Worm (Caenorhabditis elegans) whole organism, late embryonic: ENCODE measurements around the gene haf-1.

ENCODE experiments used
- C08G9.2 ChIP-seq: sonication (generic microtip); optimal IDR thresholded peaks from 2 replicates; lab custom pipeline; 2016; ENCODE audit warnings: mild to moderate bottlenecking, missing genetic modification characterization, moderate library complexity, missing compliant biosample characterization
- C38D4.7 ChIP-seq: fragments of 200-800 bp; sonication (Bioruptor generic); optimal IDR thresholded peaks from 2 replicates; lab custom pipeline; 2018; ENCODE audit warnings: mild to moderate bottlenecking, missing genetic modification characterization, moderate library complexity, missing compliant biosample characterization
- F13H6.1 ChIP-seq: sonication (generic microtip); optimal IDR thresholded peaks from 2 replicates; lab custom pipeline; 2016; ENCODE audit warnings: missing genetic modification characterization, missing compliant biosample characterization
- T23F11.4 ChIP-seq: fragments of 200-800 bp; sonication (Bioruptor generic); optimal IDR thresholded peaks from 2 replicates; lab custom pipeline; 2018; ENCODE audit warnings: mild to moderate bottlenecking, missing genetic modification characterization, missing compliant biosample characterization
- ceh-14 ChIP-seq: sonication (generic microtip); optimal IDR thresholded peaks from 2 replicates; lab custom pipeline; 2016; ENCODE audit warnings: missing genotype, missing genetic modification characterization, missing compliant biosample characterization
- ceh-18 ChIP-seq: sonication (generic microtip); optimal IDR thresholded peaks from 2 replicates; lab custom pipeline; 2016; ENCODE audit warnings: missing genetic modification characterization, missing compliant biosample characterization
- ceh-19 ChIP-seq: fragments of 200-800 bp; sonication (Bioruptor generic); optimal IDR thresholded peaks from 2 replicates; lab custom pipeline; 2018; ENCODE audit warnings: mild to moderate bottlenecking, missing genetic modification characterization, missing compliant biosample characterization
- ceh-2 ChIP-seq: sonication (generic microtip); optimal IDR thresholded peaks from 2 replicates; lab custom pipeline; 2016; ENCODE audit warnings: missing genotype, missing genetic modification characterization, missing compliant biosample characterization
- ceh-24 ChIP-seq: sonication (generic microtip); optimal IDR thresholded peaks from 2 replicates; lab custom pipeline; 2016; ENCODE audit warnings: mild to moderate bottlenecking, missing genetic modification characterization, missing compliant biosample characterization
- ceh-34 ChIP-seq: sonication (generic microtip); optimal IDR thresholded peaks from 2 replicates; lab custom pipeline; 2016; ENCODE audit warnings: mild to moderate bottlenecking, missing genetic modification characterization, missing compliant biosample characterization
- ceh-45 ChIP-seq: fragments of 200-800 bp; sonication (Bioruptor generic); IDR thresholded peaks from 2 replicates; pipeline ENCODE4 v1.3.6; 2022; ENCODE audit warnings: missing genetic modification reagents, missing genetic modification characterization, missing compliant biosample characterization
- ceh-6 ChIP-seq: fragments of 200-800 bp; sonication (Bioruptor generic); optimal IDR thresholded peaks from 2 replicates; lab custom pipeline; 2018; ENCODE audit warnings: mild to moderate bottlenecking, missing genetic modification characterization, missing compliant biosample characterization
- ceh-9 ChIP-seq: sonication (generic microtip); optimal IDR thresholded peaks from 2 replicates; lab custom pipeline; 2016; ENCODE audit warnings: mild to moderate bottlenecking, missing genetic modification characterization, inconsistent platforms, missing compliant biosample characterization
- che-1 ChIP-seq: sonication (generic microtip); optimal IDR thresholded peaks from 2 replicates; lab custom pipeline; 2016; ENCODE audit warnings: mild to moderate bottlenecking, missing genetic modification characterization, missing compliant biosample characterization
- dmd-4 ChIP-seq: sonication (generic microtip); optimal IDR thresholded peaks from 2 replicates; lab custom pipeline; 2016; ENCODE audit warnings: borderline replicate concordance, missing genetic modification characterization, missing compliant biosample characterization
- dve-1 ChIP-seq: sonication (generic microtip); optimal IDR thresholded peaks from 2 replicates; lab custom pipeline; 2017; ENCODE audit warnings: antibody characterized with exemption, mild to moderate bottlenecking, missing genetic modification characterization, missing compliant biosample characterization
- elt-4 ChIP-seq: sonication (generic microtip); optimal IDR thresholded peaks from 2 replicates; lab custom pipeline; 2016; ENCODE audit warnings: missing genetic modification characterization, missing compliant biosample characterization
- fax-1 ChIP-seq: sonication (generic microtip); optimal IDR thresholded peaks from 2 replicates; lab custom pipeline; 2016; ENCODE audit warnings: missing genotype, missing genetic modification characterization, missing compliant biosample characterization
- gmeb-2 ChIP-seq: sonication (generic microtip); optimal IDR thresholded peaks from 2 replicates; lab custom pipeline; 2016; ENCODE audit warnings: missing genetic modification characterization, inconsistent platforms, missing compliant biosample characterization
- hlh-13 ChIP-seq: fragments of 200-800 bp; sonication (Bioruptor generic); optimal IDR thresholded peaks from 2 replicates; lab custom pipeline; 2018; ENCODE audit warnings: mild to moderate bottlenecking, missing genetic modification characterization, missing compliant biosample characterization
- hlh-30 ChIP-seq: sonication (generic microtip); optimal IDR thresholded peaks from 2 replicates; lab custom pipeline; 2017; ENCODE audit warnings: antibody characterized with exemption, missing genetic modification characterization, missing compliant biosample characterization; ENCODE audit not compliant: insufficient read depth
- hlh-6 ChIP-seq: sonication (generic microtip); optimal IDR thresholded peaks from 2 replicates; lab custom pipeline; 2016; ENCODE audit warnings: missing genotype, missing genetic modification characterization, missing compliant biosample characterization
- lin-11 ChIP-seq: fragments of 200-800 bp; sonication (Bioruptor generic); optimal IDR thresholded peaks from 2 replicates; lab custom pipeline; 2018; ENCODE audit warnings: mild to moderate bottlenecking, missing genetic modification characterization, missing compliant biosample characterization
- nfya-1 ChIP-seq: sonication (generic microtip); optimal IDR thresholded peaks from 2 replicates; lab custom pipeline; 2017; ENCODE audit warnings: missing genetic modification characterization, mild to moderate bottlenecking, missing compliant biosample characterization, antibody characterized with exemption, moderate library complexity
- pag-3 ChIP-seq: sonication (generic microtip); optimal IDR thresholded peaks from 2 replicates; lab custom pipeline; 2016; ENCODE audit warnings: missing compliant biosample characterization, missing genetic modification characterization, borderline replicate concordance
- pat-9 ChIP-seq: fragments of 200-800 bp; sonication (Bioruptor generic); optimal IDR thresholded peaks from 2 replicates; lab custom pipeline; 2018; ENCODE audit warnings: mild to moderate bottlenecking, missing genetic modification characterization, moderate library complexity, missing compliant biosample characterization
- pax-1 ChIP-seq: fragments of 150-350 bp; optimal IDR thresholded peaks from 2 replicates; lab custom pipeline; 2014; ENCODE audit warnings: missing biosample characterization, missing genetic modification characterization
- pha-2 ChIP-seq: sonication (generic microtip); optimal IDR thresholded peaks from 2 replicates; lab custom pipeline; 2017; ENCODE audit warnings: mild to moderate bottlenecking, missing genetic modification characterization, missing compliant biosample characterization
- pha-4 ChIP-seq: fragments of 150-350 bp; optimal IDR thresholded peaks from 2 replicates; lab custom pipeline; 2018; ENCODE audit warnings: missing biosample characterization, missing genetic modification reagents, missing genetic modification characterization
- ref-2 ChIP-seq: sonication (generic microtip); optimal IDR thresholded peaks from 2 replicates; lab custom pipeline; 2016; ENCODE audit warnings: missing genetic modification characterization, missing compliant biosample characterization
- sox-2 ChIP-seq: fragments of 200-800 bp; sonication (Bioruptor generic); IDR thresholded peaks from 2 replicates; pipeline ENCODE4 v1.3.6; 2022; ENCODE audit warnings: missing genetic modification reagents, missing genetic modification characterization, missing compliant biosample characterization
- syd-9 ChIP-seq: sonication (generic microtip); optimal IDR thresholded peaks from 2 replicates; lab custom pipeline; 2016; ENCODE audit warnings: mild to moderate bottlenecking, missing genetic modification characterization, moderate library complexity, missing compliant biosample characterization
- tbx-2 ChIP-seq: sonication (generic microtip); optimal IDR thresholded peaks from 2 replicates; lab custom pipeline; 2016; ENCODE audit warnings: missing genetic modification characterization, missing compliant biosample characterization
- ttx-3 ChIP-seq: sonication (generic microtip); optimal IDR thresholded peaks from 2 replicates; lab custom pipeline; 2016; ENCODE audit warnings: missing genetic modification reagents, missing genetic modification characterization, missing compliant biosample characterization
- unc-3 ChIP-seq, 2 experiments: fragments of 200-800 bp in 1 of 2; sonication (Bioruptor generic) in 1 of 2; sonication (generic microtip) in 1 of 2; conservative IDR thresholded peaks in 1 of 2; optimal IDR thresholded peaks in 1 of 2; 2 replicates each; pipeline versions ENCODE4 v1.3.6 to Lab custom; 2016 to 2022; ENCODE audit warnings: missing compliant biosample characterization in 2 of 2, missing genetic modification characterization in 2 of 2, missing genetic modification reagents in 1 of 2
- unc-42 ChIP-seq: sonication (generic microtip); optimal IDR thresholded peaks from 2 replicates; lab custom pipeline; 2016; ENCODE audit warnings: missing genotype, missing genetic modification characterization, missing compliant biosample characterization

haf-1 gene

ce11 chrIV:17387442-17387967, 11.3 kb downstream of the haf-1 start, which contains the start of gene T02D1.8:
TSS of gene T02D1.8 (minus strand) at chrIV:17387492.
- TF ChIP-seq ceh-2 (tag; lab: Kevin White, UChicago) (no peak), unc-3 (GFP tag; conservative IDR thresholded peaks at IDR 0.05; lab: Robert Waterston, UW) (no peak), unc-3 (tag; optimal IDR thresholded peaks at IDR 0.05; lab: Kevin White, UChicago) (no peak), pag-3 (tag; lab: Kevin White, UChicago) (no peak), hlh-6 (no peak), dmd-4 (tag; lab: Kevin White, UChicago) (no peak), pha-2 (no peak), pat-9 (tag; lab: Kevin White, UChicago) (no peak), fax-1 (tag; lab: Kevin White, UChicago) (no peak)

ce11 chrIV:17395910-17396309, 19.7 kb downstream of the haf-1 start, which contains the start of gene sru-15:
TSS of gene sru-15 (plus strand) at chrIV:17396210.
- TF ChIP-seq hlh-30 (tag; lab: Kevin White, UChicago) (no peak), ttx-3 (tag; lab: Kevin White, UChicago) (no peak), tbx-2 (tag; lab: Kevin White, UChicago) (no peak), ceh-19 (no peak), lin-11 (tag; lab: Kevin White, UChicago) (no peak), F13H6.1 (tag; lab: Kevin White, UChicago) (no peak), hlh-13 (GFP tag; lab: Kevin White, UChicago) (no peak), ceh-34 (tag; lab: Kevin White, UChicago) (no peak), ceh-9 (tag; lab: Kevin White, UChicago) (no peak), ceh-2 (tag; lab: Kevin White, UChicago) (no peak), hlh-6 (no peak), elt-4 (no peak), C38D4.7 (GFP tag; lab: Kevin White, UChicago) (no peak), che-1 (no peak), ceh-18 (no peak), ceh-45 (GFP tag; lab: Robert Waterston, UW) (no peak), T23F11.4 (GFP tag; lab: Kevin White, UChicago) (no peak), pha-4 (tag; lab: Kevin White, UChicago) (no peak)

- no peak for TF ChIP-seq ceh-34 (tag; lab: Kevin White, UChicago)
- TF ChIP-seq hlh-30 (tag; lab: Kevin White, UChicago): no peak
- no peak for TF ChIP-seq pat-9 (tag; lab: Kevin White, UChicago)
- no peak for TF ChIP-seq unc-3 (GFP tag; conservative IDR thresholded peaks at IDR 0.05; lab: Robert Waterston, UW)
- TF ChIP-seq unc-3 (tag; optimal IDR thresholded peaks at IDR 0.05; lab: Kevin White, UChicago): no peak
- TF ChIP-seq dmd-4 (tag; lab: Kevin White, UChicago): no peak
- TF ChIP-seq C08G9.2 (tag; lab: Kevin White, UChicago): no peak
- TF ChIP-seq ceh-2 (tag; lab: Kevin White, UChicago): no peak
- TF ChIP-seq sox-2 (GFP tag; lab: Robert Waterston, UW): no peak
- no peak for TF ChIP-seq ceh-6 (GFP tag; lab: Kevin White, UChicago)
Observed at ce11 chrIV:17399455-17399854, 23.2 kb downstream of the haf-1 start, which contains the start of gene T02D1.4. TSS of gene T02D1.4 (plus strand) at chrIV:17399755.

- TF ChIP-seq gmeb-2 (tag; lab: Kevin White, UChicago): no peak
- TF ChIP-seq nfya-1: no peak
- no peak for TF ChIP-seq ceh-14 (tag; lab: Kevin White, UChicago)
- no peak for TF ChIP-seq dve-1 (tag; lab: Kevin White, UChicago)
- TF ChIP-seq ceh-24 (tag; lab: Kevin White, UChicago): no peak
- no peak for TF ChIP-seq pax-1 (tag; lab: Kevin White, UChicago)
- no peak for TF ChIP-seq ceh-18
- no peak for TF ChIP-seq ref-2
- TF ChIP-seq unc-42 (tag; lab: Kevin White, UChicago): no peak
- no peak for TF ChIP-seq syd-9 (tag; lab: Kevin White, UChicago)
Observed at ce11 chrIV:17405530-17405929, 29.3 kb downstream of the haf-1 start, which contains the start of gene pmp-4. TSS of gene pmp-4 (minus strand) at chrIV:17405630.
